Worm (Caenorhabditis elegans): ENCODE data around the gene F53F8.6.
A peak's percentile ranks its signal among the peaks of the same experiment; 100 is the strongest.

Gene F53F8.6

ce11 chrV:20680189-20680588 lies 23.8 kb upstream of the F53F8.6 start:
- TF ChIP-seq med-1 (GFP tag; optimal IDR thresholded peaks at IDR 0.05; ENCODE audit: insufficient read depth), result no peak
- no peak for TF ChIP-seq tab-1 (GFP tag; IDR thresholded peaks at IDR 0.05)

- TF ChIP-seq ref-1 (GFP tag; conservative IDR thresholded peaks at IDR 0.05), result no peak
- TF ChIP-seq ztf-23 (GFP tag; IDR thresholded peaks at IDR 0.05), result no peak
- no peak for TF ChIP-seq cog-1 (tag; optimal IDR thresholded peaks at IDR 0.05)
- no peak for TF ChIP-seq klf-2 (GFP tag; conservative IDR thresholded peaks at IDR 0.05)
- TF ChIP-seq med-1 (GFP tag; optimal IDR thresholded peaks at IDR 0.05; ENCODE audit: insufficient read depth), result no peak
- TF ChIP-seq T22C8.4 (GFP tag; IDR thresholded peaks at IDR 0.05), result no peak
- TF ChIP-seq ztf-29 (GFP tag; IDR thresholded peaks at IDR 0.05), result no peak
- no peak for TF ChIP-seq flt-1 (GFP tag; IDR thresholded peaks at IDR 0.05)
- no peak for TF ChIP-seq tab-1 (GFP tag; IDR thresholded peaks at IDR 0.05)
These were observed 22.9 kb upstream of the F53F8.6 start, which contains the start of gene srsx-35 for ce11 chrV:20681120-20681519. Gene srsx-35 (plus strand): TSS chrV:20681420.

ce11 chrV:20681824-20682223 lies 22.2 kb upstream of the F53F8.6 start:
- no peak for TF ChIP-seq ref-1 (GFP tag; conservative IDR thresholded peaks at IDR 0.05)
- no peak for TF ChIP-seq flt-1 (GFP tag; IDR thresholded peaks at IDR 0.05)
- no peak for TF ChIP-seq ztf-23 (GFP tag; IDR thresholded peaks at IDR 0.05)
- TF ChIP-seq tab-1 (GFP tag; IDR thresholded peaks at IDR 0.05), result no peak
- TF ChIP-seq klf-2 (GFP tag; conservative IDR thresholded peaks at IDR 0.05), result no peak
- TF ChIP-seq cog-1 (tag; optimal IDR thresholded peaks at IDR 0.05), result no peak
- no peak for TF ChIP-seq ztf-29 (GFP tag; IDR thresholded peaks at IDR 0.05)
- TF ChIP-seq T22C8.4 (GFP tag; IDR thresholded peaks at IDR 0.05), result no peak
- TF ChIP-seq med-1 (GFP tag; optimal IDR thresholded peaks at IDR 0.05; ENCODE audit: insufficient read depth), result no peak

ce11 chrV:20682309-20682708 lies 21.7 kb upstream of the F53F8.6 start:
- no peak for TF ChIP-seq T22C8.4 (GFP tag; IDR thresholded peaks at IDR 0.05)
- TF ChIP-seq cog-1 (tag; optimal IDR thresholded peaks at IDR 0.05), result no peak
- no peak for TF ChIP-seq tab-1 (GFP tag; IDR thresholded peaks at IDR 0.05)
- no peak for TF ChIP-seq klf-2 (GFP tag; conservative IDR thresholded peaks at IDR 0.05)
- no peak for TF ChIP-seq ztf-29 (GFP tag; IDR thresholded peaks at IDR 0.05)
- no peak for TF ChIP-seq med-1 (GFP tag; optimal IDR thresholded peaks at IDR 0.05; ENCODE audit: insufficient read depth)
- no peak for TF ChIP-seq ref-1 (GFP tag; conservative IDR thresholded peaks at IDR 0.05)
- TF ChIP-seq ztf-23 (GFP tag; IDR thresholded peaks at IDR 0.05), result no peak
- no peak for TF ChIP-seq flt-1 (GFP tag; IDR thresholded peaks at IDR 0.05)

DNA sequence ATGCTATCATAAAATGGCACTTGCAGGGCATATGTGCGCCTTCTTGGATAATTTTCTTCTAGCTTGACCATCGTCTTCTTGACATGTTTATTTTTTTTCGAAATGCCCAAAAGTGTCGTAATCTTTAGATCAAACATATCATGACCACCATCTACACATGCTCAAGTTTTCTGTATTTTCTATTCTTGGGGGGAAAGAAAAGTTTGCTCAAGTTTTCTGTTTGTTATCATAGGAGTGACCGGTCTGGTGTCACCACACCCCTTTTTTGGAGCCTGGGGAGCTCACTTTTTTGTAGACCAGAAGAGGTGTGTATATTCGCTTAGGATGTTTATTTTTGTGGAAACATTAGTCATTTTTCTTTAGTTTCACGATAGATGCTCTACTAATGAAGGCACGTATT lies 18.6 kb upstream of the F53F8.6 start, which contains the start of gene klf-2:
Gene klf-2, plus strand, starts transcription at position 301 of the 400 bp plus-strand sequence.
- no peak for TF ChIP-seq med-1 (GFP tag; optimal IDR thresholded peaks at IDR 0.05; ENCODE audit: insufficient read depth)
- no peak for TF ChIP-seq T22C8.4 (GFP tag; IDR thresholded peaks at IDR 0.05)
- TF ChIP-seq flt-1 (GFP tag; IDR thresholded peaks at IDR 0.05), result no peak
- TF ChIP-seq ztf-29 (GFP tag; IDR thresholded peaks at IDR 0.05), result no peak
- no peak for TF ChIP-seq ztf-23 (GFP tag; IDR thresholded peaks at IDR 0.05)
- no peak for TF ChIP-seq tab-1 (GFP tag; IDR thresholded peaks at IDR 0.05)
- TF ChIP-seq ref-1 (GFP tag; conservative IDR thresholded peaks at IDR 0.05), result no peak
- no peak for TF ChIP-seq klf-2 (GFP tag; conservative IDR thresholded peaks at IDR 0.05)
- TF ChIP-seq cog-1 (tag; optimal IDR thresholded peaks at IDR 0.05), result no peak

DNA sequence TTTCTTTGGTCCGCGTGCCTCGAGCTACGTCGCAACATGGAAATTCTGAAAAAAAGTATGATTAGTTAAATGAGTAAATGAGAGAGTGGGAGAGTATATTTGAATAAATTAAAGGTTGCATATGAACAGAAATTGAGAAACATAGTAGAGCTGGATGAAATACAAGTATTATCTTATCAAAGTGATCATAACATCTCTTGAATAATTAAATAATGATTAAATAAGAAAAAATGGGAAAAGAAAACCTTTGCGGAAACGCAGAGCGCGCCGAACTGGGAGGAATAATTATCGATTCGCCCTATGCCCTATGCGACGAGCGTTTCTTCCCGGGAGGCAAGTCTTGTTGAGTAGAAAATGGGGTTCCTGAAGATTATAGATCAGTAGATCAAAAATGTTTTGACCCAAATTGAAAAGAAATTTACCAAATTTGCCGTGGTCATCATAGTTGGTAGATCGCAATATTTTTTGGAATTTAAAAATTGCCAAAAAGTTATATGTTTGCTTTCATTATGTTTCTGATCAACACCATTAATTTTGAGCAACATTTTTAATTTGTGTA lies 14.5 kb upstream of the F53F8.6 start, which contains the start of gene F53F8.3:
Gene F53F8.3, minus strand, starts transcription at position 51 of the 559 bp plus-strand sequence.
- TF ChIP-seq T22C8.4 (GFP tag; IDR thresholded peaks at IDR 0.05) (0 out of 2 replicates have a peak, but pooled peaks have one; percentile 26), klf-2 (GFP tag; conservative IDR thresholded peaks at IDR 0.05) (no peak), tab-1 (GFP tag; IDR thresholded peaks at IDR 0.05) (no peak)

DNA sequence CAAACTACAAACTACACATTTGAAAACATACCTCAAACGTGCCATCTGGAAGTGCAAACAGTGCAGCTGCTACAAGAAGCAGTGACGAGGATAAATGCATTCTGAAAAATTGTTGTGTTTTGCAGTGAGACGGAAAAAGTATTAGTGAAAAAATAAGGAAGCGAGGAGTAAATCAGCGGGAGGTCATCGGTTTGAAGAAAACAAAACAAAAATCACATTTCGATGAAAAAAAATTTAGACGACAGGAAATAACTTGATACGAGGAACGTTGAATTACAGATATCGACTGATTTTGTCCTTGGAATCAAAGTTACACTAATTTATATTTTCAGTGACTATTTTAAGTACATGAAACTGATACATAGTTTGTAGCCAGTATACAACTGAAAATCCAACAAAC lies 12.4 kb upstream of the F53F8.6 start, which contains the start of gene F53F8.4:
Gene F53F8.4, minus strand, starts transcription at position 101 of the 400 bp plus-strand sequence.
- TF ChIP-seq ref-1 (GFP tag; conservative IDR thresholded peaks at IDR 0.05) (no peak), ztf-23 (GFP tag; IDR thresholded peaks at IDR 0.05) (no peak), klf-2 (GFP tag; conservative IDR thresholded peaks at IDR 0.05) (no peak), flt-1 (GFP tag; IDR thresholded peaks at IDR 0.05) (no peak), ztf-29 (GFP tag; IDR thresholded peaks at IDR 0.05) (no peak), cog-1 (tag; optimal IDR thresholded peaks at IDR 0.05) (no peak), T22C8.4 (GFP tag; IDR thresholded peaks at IDR 0.05) (no peak), med-1 (GFP tag; optimal IDR thresholded peaks at IDR 0.05; ENCODE audit: insufficient read depth) (no peak), tab-1 (GFP tag; IDR thresholded peaks at IDR 0.05) (no peak)

DNA sequence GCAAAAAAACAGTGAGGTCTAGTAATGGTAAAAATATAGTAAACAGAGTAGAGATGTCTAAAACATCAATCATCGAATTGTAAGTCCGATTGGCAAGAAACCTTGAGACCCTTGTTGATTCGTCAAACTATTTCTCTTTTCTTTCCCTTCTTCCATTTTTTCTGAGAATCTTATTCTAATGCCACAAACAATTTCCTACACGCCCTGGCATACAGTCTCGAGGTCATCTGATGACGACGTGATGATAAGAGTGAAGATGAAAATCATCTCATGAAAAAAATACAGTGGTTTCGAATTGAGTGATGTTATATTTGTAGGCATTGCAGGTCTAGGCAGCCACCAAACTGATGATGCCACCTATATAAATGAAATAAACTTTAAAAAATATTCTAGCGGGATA lies 11.1 kb upstream of the F53F8.6 start:
- TF ChIP-seq ztf-23 (GFP tag; IDR thresholded peaks at IDR 0.05), result no peak

- TF ChIP-seq ztf-29 (GFP tag; IDR thresholded peaks at IDR 0.05), result 0 out of 2 replicates have a peak, but pooled peaks have one; percentile 37
- peak; percentile 86 for TF ChIP-seq flt-1 (GFP tag; IDR thresholded peaks at IDR 0.05)
- 0 out of 2 replicates have a peak, but pooled peaks have one; percentile 68 for TF ChIP-seq ztf-23 (GFP tag; IDR thresholded peaks at IDR 0.05)
- TF ChIP-seq ref-1 (GFP tag; conservative IDR thresholded peaks at IDR 0.05), result peak; percentile 42; the same call in 1 of the 2 replicates
- TF ChIP-seq cog-1 (tag; optimal IDR thresholded peaks at IDR 0.05), result no peak
- peak; percentile 71 for TF ChIP-seq klf-2 (GFP tag; conservative IDR thresholded peaks at IDR 0.05)
- peak; percentile 80 for TF ChIP-seq tab-1 (GFP tag; IDR thresholded peaks at IDR 0.05)
- TF ChIP-seq T22C8.4 (GFP tag; IDR thresholded peaks at IDR 0.05), result peak; percentile 60
- peak; percentile 46 for TF ChIP-seq med-1 (GFP tag; optimal IDR thresholded peaks at IDR 0.05; ENCODE audit: insufficient read depth)
These were observed 10.1 kb upstream of the F53F8.6 start for ce11 chrV:20693968-20694367.

- TF ChIP-seq klf-2 (GFP tag; conservative IDR thresholded peaks at IDR 0.05) (no peak), med-1 (GFP tag; optimal IDR thresholded peaks at IDR 0.05; ENCODE audit: insufficient read depth) (no peak), T22C8.4 (GFP tag; IDR thresholded peaks at IDR 0.05) (no peak)
These were observed 5.8 kb upstream of the F53F8.6 start, which contains the start of gene F53F8.7 for ce11 chrV:20698266-20698665. Gene F53F8.7 (minus strand): TSS chrV:20698366.

All from whole organism, midembryonic.